Fruit fly (Drosophila melanogaster) whole organism, pupa: ENCODE data around the gene RIOK1.

Source experiments
- CG10348 ChIP-seq: fragments of 200-800 bp; sonication (Bioruptor generic); IDR thresholded peaks from 2 replicates; pipeline ENCODE4 v1.3.6; 2022; ENCODE audit warnings: missing biosample characterization, missing genetic modification characterization
- CG12605 ChIP-seq: fragments of 200-800 bp; sonication (Bioruptor generic); IDR thresholded peaks from 2 replicates; pipeline ENCODE4 v1.3.6; 2022; ENCODE audit warnings: missing biosample characterization, missing genetic modification characterization
- CG13204 ChIP-seq: fragments of 200-800 bp; sonication (Bioruptor generic); optimal IDR thresholded peaks from 2 replicates; lab custom pipeline; 2018; ENCODE audit warnings: missing biosample characterization, mild to moderate bottlenecking, missing genetic modification characterization, moderate library complexity
- CG32121 ChIP-seq: fragments of 200-800 bp; sonication (Bioruptor generic); IDR thresholded peaks from 2 replicates; pipeline ENCODE4 v1.3.6; 2022; ENCODE audit warnings: missing biosample characterization, missing genetic modification characterization
- CG34367 ChIP-seq: fragments of 200-800 bp; sonication (Bioruptor generic); optimal IDR thresholded peaks from 2 replicates; lab custom pipeline; 2018; ENCODE audit warnings: missing biosample characterization, mild to moderate bottlenecking, missing genetic modification characterization
- CG4496 ChIP-seq: fragments of 200-800 bp; sonication (Bioruptor generic); IDR thresholded peaks from 3 replicates; pipeline ENCODE4 v1.3.6; 2022; ENCODE audit warnings: missing biosample characterization, missing genetic modification characterization
- CG8301 ChIP-seq: fragments of 200-800 bp; sonication (Bioruptor generic); optimal IDR thresholded peaks from 2 replicates; lab custom pipeline; 2018; ENCODE audit warnings: missing biosample characterization, mild to moderate bottlenecking, missing genetic modification characterization
- Ets98B ChIP-seq: fragments of 200-800 bp; sonication (Bioruptor generic); IDR thresholded peaks from 2 replicates; pipeline ENCODE4 v1.3.6; 2022; ENCODE audit warnings: missing biosample characterization, missing genetic modification characterization
- Pif1A ChIP-seq: fragments of 200-800 bp; sonication (Bioruptor generic); optimal IDR thresholded peaks from 3 replicates; lab custom pipeline; 2016; ENCODE audit warnings: missing biosample characterization, missing genetic modification characterization
- Snoo ChIP-seq: fragments of 200-800 bp; sonication (Bioruptor generic); optimal IDR thresholded peaks from 3 replicates; lab custom pipeline; 2017; ENCODE audit warnings: missing biosample characterization, mild to moderate bottlenecking, missing genetic modification characterization, inconsistent platforms
- fd96Ca ChIP-seq: fragments of 200-800 bp; sonication (Bioruptor generic); IDR thresholded peaks from 3 replicates; pipeline ENCODE4 v1.3.6; 2022; ENCODE audit warnings: missing biosample characterization, missing genetic modification characterization
- gl ChIP-seq: fragments of 200-800 bp; sonication (Bioruptor generic); optimal IDR thresholded peaks from 2 replicates; lab custom pipeline; 2018; ENCODE audit warnings: missing biosample characterization, mild to moderate bottlenecking, missing genetic modification characterization
- rn ChIP-seq: fragments of 200-800 bp; sonication (Bioruptor generic); IDR thresholded peaks from 2 replicates; pipeline ENCODE4 v1.3.6; 2022; ENCODE audit warnings: missing biosample characterization, missing genetic modification characterization

DNA sequence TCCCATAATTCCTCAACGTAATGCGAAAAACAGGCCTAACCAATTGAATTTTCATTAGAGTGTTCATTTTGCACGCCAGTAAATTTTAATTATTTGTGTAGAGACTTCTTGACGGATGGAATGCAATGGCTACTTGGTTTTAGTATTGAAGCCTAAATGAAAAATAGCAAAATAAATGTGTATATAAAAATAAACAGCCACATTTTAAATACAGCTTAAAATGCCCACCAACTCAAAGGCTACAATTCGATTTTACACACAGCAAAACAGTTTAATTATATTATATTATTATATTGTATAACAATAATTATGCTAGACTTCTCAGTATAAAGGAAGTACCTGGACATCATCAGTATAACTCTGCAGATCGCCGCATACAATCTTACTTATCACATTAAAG, 24.0 kb downstream of the RIOK1 start, which contains the start of gene Akr1B:
- TF ChIP-seq CG12605 (GFP tag; lab: Robert Waterston, UW) (no peak), CG32121 (GFP tag; lab: Robert Waterston, UW) (no peak), CG8301 (tag; lab: Kevin White, UChicago) (no peak), Ets98B (no peak), Snoo (tag; lab: Kevin White, UChicago) (no peak), Pif1A (GFP tag; lab: Kevin White, UChicago) (no peak), gl (tag; lab: Kevin White, UChicago) (no peak), CG4496 (no peak), CG13204 (no peak), fd96Ca (no peak), CG10348 (no peak), rn (GFP tag; lab: Robert Waterston, UW) (no peak), CG34367 (no peak)
